Worm (Caenorhabditis elegans): ENCODE data around the gene srg-39.

DNA sequence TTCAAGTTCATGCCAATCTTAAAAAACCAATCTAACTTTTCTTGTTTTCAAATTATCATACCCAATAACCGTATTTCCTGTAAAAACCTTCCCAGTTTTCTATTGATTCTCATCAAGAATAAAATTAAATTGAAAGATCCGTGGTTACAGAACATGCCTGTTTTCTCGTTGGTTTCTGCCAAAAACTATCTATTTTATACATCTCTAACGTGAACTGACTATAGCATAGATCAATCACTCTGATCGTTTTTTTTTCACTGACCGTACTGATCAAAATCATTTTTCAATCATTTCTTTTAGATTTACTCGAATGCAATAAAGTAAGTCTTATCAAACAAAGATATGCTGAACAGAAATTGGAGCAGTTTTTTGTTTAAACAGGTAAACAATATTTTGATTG lies 27.3 kb downstream of the srg-39 start, which contains the start of gene C06H2.2:
- TF ChIP-seq ceh-82 (tag; optimal IDR thresholded peaks at IDR 0.05) (no peak), aly-2 (tag; optimal IDR thresholded peaks at IDR 0.05) (no peak), lin-15B (tag; optimal IDR thresholded peaks at IDR 0.05) (no peak), skn-1 (tag; optimal IDR thresholded peaks at IDR 0.05) (no peak), ZK546.5 (tag; optimal IDR thresholded peaks at IDR 0.05) (no peak), nhr-28 (tag; optimal IDR thresholded peaks at IDR 0.05) (no peak)

Data from whole organism, L3 larva.